Worm (Caenorhabditis elegans): Measurements from ENCODE around the gene B0563.10.

DNA sequence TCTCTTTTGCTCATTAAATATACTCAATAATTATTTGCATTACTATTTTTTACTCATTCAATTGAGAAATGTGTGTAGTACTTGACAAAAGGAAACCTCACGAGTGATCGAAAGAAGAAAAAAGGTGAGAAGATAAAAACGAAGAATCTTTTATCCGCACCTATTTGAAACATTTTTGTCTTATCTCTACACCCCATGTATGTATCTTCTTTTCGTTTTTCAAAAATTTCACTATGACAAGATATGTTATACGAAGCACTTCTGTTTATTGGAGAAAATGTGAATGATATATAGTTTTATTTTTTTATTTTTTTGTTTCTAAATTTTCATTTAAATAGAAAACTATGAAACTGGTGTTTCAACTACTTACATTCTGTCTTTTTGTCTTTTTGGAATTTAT, 37.9 kb upstream of the B0563.10 start:
- TF ChIP-seq W03F9.2 (tag; optimal IDR thresholded peaks at IDR 0.05) = no peak
- no peak for TF ChIP-seq him-1 (tag; optimal IDR thresholded peaks at IDR 0.05)
